Worm (Caenorhabditis elegans) whole organism, dauer: ENCODE data around the gene F19F10.1.

Experiments used
- unc-62 ChIP-seq: sonication (generic microtip); optimal IDR thresholded peaks from 2 replicates; lab custom pipeline; 2017; ENCODE audit warnings: missing biosample characterization, missing genetic modification reagents, missing genetic modification characterization

F19F10.1 gene

ce11 chrV:7562947-7563346, at the start of gene F19F10.1:
Gene F19F10.1, plus strand, starts transcription at chrV:7563247.
- no peak for TF ChIP-seq unc-62 (GFP tag; lab: Kevin White, UChicago)

- no peak for TF ChIP-seq unc-62 (GFP tag; lab: Kevin White, UChicago)
Measured at ce11 chrV:7514939-7515338, 48.1 kb upstream of the F19F10.1 start, which contains the start of gene srb-18. Gene srb-18, plus strand, starts transcription at chrV:7515239.

- no peak for TF ChIP-seq unc-62 (GFP tag; lab: Kevin White, UChicago)
Measured at ce11 chrV:7520077-7520476, 43.0 kb upstream of the F19F10.1 start, which contains the start of gene srb-19. Gene srb-19, minus strand, starts transcription at chrV:7520177.

ce11 chrV:7521304-7521703, 41.7 kb upstream of the F19F10.1 start:
- no peak for TF ChIP-seq unc-62 (GFP tag; lab: Kevin White, UChicago)

ce11 chrV:7522279-7522678, 40.8 kb upstream of the F19F10.1 start, which contains the start of gene C54F6.15:
Gene C54F6.15, minus strand, starts transcription at chrV:7522379.
- TF ChIP-seq unc-62 (GFP tag; lab: Kevin White, UChicago): no peak

- no peak for TF ChIP-seq unc-62 (GFP tag; lab: Kevin White, UChicago)
Measured at ce11 chrV:7523392-7523791, 39.7 kb upstream of the F19F10.1 start, which contains the start of gene C54F6.6. Gene C54F6.6, plus strand, starts transcription at chrV:7523692.

- TF ChIP-seq unc-62 (GFP tag; lab: Kevin White, UChicago): no peak
Measured at ce11 chrV:7524447-7524846, 38.6 kb upstream of the F19F10.1 start, which contains the start of gene C54F6.20. Gene C54F6.20, plus strand, starts transcription at chrV:7524747.

ce11 chrV:7525695-7526094, 37.4 kb upstream of the F19F10.1 start, which contains the start of gene C54F6.18:
Gene C54F6.18, plus strand, starts transcription at chrV:7525995.
- TF ChIP-seq unc-62 (GFP tag; lab: Kevin White, UChicago): no peak

- no peak for TF ChIP-seq unc-62 (GFP tag; lab: Kevin White, UChicago)
Measured at ce11 chrV:7527153-7527552, 35.9 kb upstream of the F19F10.1 start, which contains the start of gene C54F6.17. Gene C54F6.17, plus strand, starts transcription at chrV:7527453.

ce11 chrV:7528816-7529215, 34.2 kb upstream of the F19F10.1 start, which contains the start of gene C54F6.5:
Gene C54F6.5, plus strand, starts transcription at chrV:7529116.
- TF ChIP-seq unc-62 (GFP tag; lab: Kevin White, UChicago): no peak

ce11 chrV:7529840-7530239, 33.2 kb upstream of the F19F10.1 start, which contains the start of gene swt-2:
Gene swt-2, plus strand, starts transcription at chrV:7530140.
- no peak for TF ChIP-seq unc-62 (GFP tag; lab: Kevin White, UChicago)

ce11 chrV:7532947-7533346, 30.1 kb upstream of the F19F10.1 start, which contains the start of gene C54F6.3:
Gene C54F6.3, plus strand, starts transcription at chrV:7533247.
- no peak for TF ChIP-seq unc-62 (GFP tag; lab: Kevin White, UChicago)

ce11 chrV:7538018-7538417, 25.0 kb upstream of the F19F10.1 start, which contains the start of gene C54F6.12:
Gene C54F6.12, minus strand, starts transcription at chrV:7538118.
- TF ChIP-seq unc-62 (GFP tag; lab: Kevin White, UChicago): no peak

- TF ChIP-seq unc-62 (GFP tag; lab: Kevin White, UChicago): no peak
Measured at ce11 chrV:7539015-7539414, 24.0 kb upstream of the F19F10.1 start, which contains the start of gene srh-268. Gene srh-268, plus strand, starts transcription at chrV:7539315.

ce11 chrV:7543728-7544127, 19.3 kb upstream of the F19F10.1 start:
- TF ChIP-seq unc-62 (GFP tag; lab: Kevin White, UChicago): no peak

ce11 chrV:7545187-7545586, 17.9 kb upstream of the F19F10.1 start, which contains the start of the genes C54F6.19 and nhx-3:
Gene C54F6.19, plus strand, starts transcription at chrV:7545487.
Gene nhx-3, minus strand, starts transcription at chrV:7545523.
- TF ChIP-seq unc-62 (GFP tag; lab: Kevin White, UChicago): no peak

- TF ChIP-seq unc-62 (GFP tag; lab: Kevin White, UChicago): no peak
Measured at ce11 chrV:7547479-7547878, 15.6 kb upstream of the F19F10.1 start, which contains the start of gene ftn-1. Gene ftn-1, minus strand, starts transcription at chrV:7547579.
